Worm (Caenorhabditis elegans): ENCODE measurements around the gene irld-1.

DNA sequence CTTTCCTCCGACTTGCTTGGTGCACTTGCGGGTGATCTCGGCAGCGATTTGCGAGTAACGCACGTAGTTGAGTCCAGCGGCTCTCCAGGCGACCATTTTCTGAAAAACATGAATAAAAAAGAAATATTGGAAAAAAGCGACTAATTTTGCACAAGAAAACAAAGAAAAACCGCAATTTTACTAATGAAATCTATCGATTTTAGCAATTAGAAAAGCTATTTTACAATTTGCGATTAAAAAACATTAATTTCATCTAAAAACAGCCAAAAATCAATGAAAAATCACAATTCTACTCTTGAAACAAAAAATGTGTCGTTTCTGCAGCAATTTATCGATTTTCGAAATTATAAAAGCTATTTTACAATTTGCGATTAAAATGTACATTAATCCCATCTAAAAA lies 9.8 kb downstream of the irld-1 start, which contains the start of gene hpo-18:
- TF ChIP-seq bed-3 (GFP tag; optimal IDR thresholded peaks at IDR 0.05) (no peak), ztf-11 (tag; optimal IDR thresholded peaks at IDR 0.05) (no peak), snpc-4 (tag; optimal IDR thresholded peaks at IDR 0.05) (no peak), unc-39 (tag; optimal IDR thresholded peaks at IDR 0.05) (no peak)
